Worm (Caenorhabditis elegans) whole organism, L1 larva: ENCODE data around the gene T05H10.8.

Experiments used
- C34B4.2 ChIP-seq: sonication (generic microtip); optimal IDR thresholded peaks from 2 replicates; lab custom pipeline; 2017; ENCODE audit warnings: mild to moderate bottlenecking, missing genetic modification characterization, missing compliant biosample characterization
- alr-1 ChIP-seq: fragments of 200-800 bp; sonication (Bioruptor generic); optimal IDR thresholded peaks from 2 replicates; lab custom pipeline; 2018; ENCODE audit warnings: borderline replicate concordance, mild to moderate bottlenecking, missing genetic modification characterization, missing compliant biosample characterization
- ama-1 ChIP-seq: fragments of 150-350 bp; optimal IDR thresholded peaks from 2 replicates; lab custom pipeline; 2014
- blmp-1 ChIP-seq: fragments of 150-350 bp; optimal IDR thresholded peaks from 2 replicates; lab custom pipeline; 2014; ENCODE audit warnings: missing biosample characterization, missing genetic modification characterization
- ceh-63 ChIP-seq: fragments of 200-800 bp; sonication (Bioruptor generic); optimal IDR thresholded peaks from 2 replicates; lab custom pipeline; 2018; ENCODE audit warnings: mild to moderate bottlenecking, missing genetic modification characterization, missing compliant biosample characterization
- ceh-8 ChIP-seq: fragments of 200-800 bp; sonication (Bioruptor generic); optimal IDR thresholded peaks from 2 replicates; lab custom pipeline; 2018; ENCODE audit warnings: mild to moderate bottlenecking, missing genetic modification characterization, moderate library complexity, missing compliant biosample characterization
- ceh-82 ChIP-seq, 3 experiments: fragments of 150-350 bp in 1 of 3; sonication (generic microtip) in 2 of 3; optimal IDR thresholded peaks; 2 replicates each; lab custom pipeline; 2014 to 2017; ENCODE audit warnings: missing biosample characterization in 3 of 3, missing genetic modification characterization in 3 of 3
- ceh-90 ChIP-seq: sonication (generic microtip); optimal IDR thresholded peaks from 2 replicates; lab custom pipeline; 2016; ENCODE audit warnings: missing genetic modification characterization, missing compliant biosample characterization
- ces-1 ChIP-seq: fragments of 150-350 bp; optimal IDR thresholded peaks from 2 replicates; lab custom pipeline; 2014; ENCODE audit warnings: missing biosample characterization, missing genetic modification reagents, missing genetic modification characterization
- dpl-1 ChIP-seq, 3 experiments: fragments of 150-350 bp in 2 of 3; sonication (generic microtip) in 1 of 3; optimal IDR thresholded peaks; 2 replicates each; lab custom pipeline; 2014 to 2017; ENCODE audit warnings: missing biosample characterization in 3 of 3, missing genetic modification characterization in 3 of 3, missing genetic modification reagents in 3 of 3
- efl-1 ChIP-seq, 4 experiments: fragments of 150-350 bp; optimal IDR thresholded peaks in 3 of 4; peaks in 1 of 4; 1 replicate in 1 of 4; 2 replicates in 3 of 4; lab custom pipeline; 2014; ENCODE audit warnings: missing biosample characterization in 2 of 4, missing genetic modification characterization in 2 of 4, missing genetic modification reagents in 2 of 4
- efl-3 ChIP-seq: fragments of 200-800 bp; sonication (Bioruptor generic); optimal IDR thresholded peaks from 2 replicates; lab custom pipeline; 2018; ENCODE audit warnings: mild to moderate bottlenecking, missing genetic modification characterization, missing compliant biosample characterization
- egl-27 ChIP-seq, 2 experiments: fragments of 150-350 bp in 1 of 2; sonication (generic microtip); optimal IDR thresholded peaks; 3 replicates each; lab custom pipeline; 2017 to 2018; ENCODE audit warnings: missing biosample characterization in 2 of 2, missing genetic modification characterization in 2 of 2, missing genetic modification reagents in 2 of 2
- elt-2 ChIP-seq: sonication (generic microtip); optimal IDR thresholded peaks from 2 replicates; lab custom pipeline; 2016; ENCODE audit warnings: missing genetic modification characterization, mild to moderate bottlenecking, inconsistent platforms, missing compliant biosample characterization, missing genetic modification reagents
- elt-3 ChIP-seq, 6 experiments: fragments of 150-350 bp in 1 of 6; sonication (generic microtip); optimal IDR thresholded peaks; 2 replicates each; lab custom pipeline; 2017 to 2018; ENCODE audit warnings: missing biosample characterization in 6 of 6, missing genetic modification characterization in 6 of 6, inconsistent platforms in 1 of 6
- ets-5 ChIP-seq: fragments of 200-800 bp; sonication (Bioruptor generic); IDR thresholded peaks from 2 replicates; pipeline ENCODE4 v1.3.6; 2022; ENCODE audit warnings: missing genetic modification characterization, missing compliant biosample characterization
- fkh-10 ChIP-seq: sonication (generic microtip); optimal IDR thresholded peaks from 2 replicates; lab custom pipeline; 2017; ENCODE audit warnings: missing biosample characterization, missing genetic modification reagents, missing genetic modification characterization
- fos-1 ChIP-seq: fragments of 150-350 bp; optimal IDR thresholded peaks from 2 replicates; lab custom pipeline; 2014; ENCODE audit warnings: missing biosample characterization, missing genetic modification characterization
- hlh-17 ChIP-seq: fragments of 200-800 bp; sonication (Bioruptor generic); optimal IDR thresholded peaks from 2 replicates; lab custom pipeline; 2018; ENCODE audit warnings: missing genetic modification characterization, mild to moderate bottlenecking, missing compliant biosample characterization, moderate library complexity, borderline replicate concordance
- hlh-4 ChIP-seq: sonication (generic microtip); optimal IDR thresholded peaks from 2 replicates; lab custom pipeline; 2016; ENCODE audit warnings: mild to moderate bottlenecking, missing genetic modification characterization, missing compliant biosample characterization
- isw-1 ChIP-seq: fragments of 200-800 bp; sonication (Bioruptor generic); IDR thresholded peaks from 2 replicates; pipeline ENCODE4 v1.3.6; 2022; ENCODE audit warnings: missing genetic modification characterization, missing compliant biosample characterization
- lin-13 ChIP-seq: fragments of 150-350 bp; optimal IDR thresholded peaks from 2 replicates; lab custom pipeline; 2014; ENCODE audit warnings: missing biosample characterization, missing genetic modification reagents, missing genetic modification characterization
- lin-15B ChIP-seq: fragments of 150-350 bp; sonication (generic microtip); optimal IDR thresholded peaks from 3 replicates; lab custom pipeline; 2014; ENCODE audit warnings: missing biosample characterization, missing genetic modification characterization
- lir-3 ChIP-seq: sonication (generic microtip); optimal IDR thresholded peaks from 2 replicates; lab custom pipeline; 2016; ENCODE audit warnings: mild to moderate bottlenecking, missing genetic modification characterization, moderate library complexity, missing compliant biosample characterization; ENCODE audit not compliant: poor library complexity
- mab-9 ChIP-seq: fragments of 200-800 bp; sonication (Bioruptor generic); IDR thresholded peaks from 2 replicates; pipeline ENCODE4 v1.3.6; 2022; ENCODE audit warnings: missing genetic modification reagents, missing genetic modification characterization, missing compliant biosample characterization
- mep-1 ChIP-seq: fragments of 150-350 bp; optimal IDR thresholded peaks from 2 replicates; lab custom pipeline; 2014; ENCODE audit warnings: missing biosample characterization, missing genetic modification characterization
- nhr-11 ChIP-seq: fragments of 150-350 bp; optimal IDR thresholded peaks from 2 replicates; lab custom pipeline; 2014; ENCODE audit warnings: missing biosample characterization, missing genetic modification characterization
- nhr-12 ChIP-seq: sonication (generic microtip); optimal IDR thresholded peaks from 2 replicates; lab custom pipeline; 2017; ENCODE audit warnings: missing biosample characterization, missing genetic modification characterization
- nhr-237 ChIP-seq: fragments of 150-350 bp; optimal IDR thresholded peaks from 2 replicates; lab custom pipeline; 2014; ENCODE audit warnings: missing biosample characterization, missing genetic modification characterization
- nhr-47 ChIP-seq: sonication (generic microtip); optimal IDR thresholded peaks from 2 replicates; lab custom pipeline; 2016; ENCODE audit warnings: mild to moderate bottlenecking, missing genetic modification characterization, moderate library complexity, missing compliant biosample characterization
- nhr-76 ChIP-seq: sonication (generic microtip); optimal IDR thresholded peaks from 2 replicates; lab custom pipeline; 2017; ENCODE audit warnings: missing biosample characterization, missing genetic modification characterization
- nhr-85 ChIP-seq: sonication (generic microtip); peaks from one replicate; lab custom pipeline; 2016; ENCODE audit warnings: missing genetic modification characterization, inconsistent platforms, missing compliant biosample characterization
- pag-3 ChIP-seq: sonication (generic microtip); optimal IDR thresholded peaks from 2 replicates; lab custom pipeline; 2017; ENCODE audit warnings: missing genetic modification characterization, mild to moderate bottlenecking, missing compliant biosample characterization, antibody characterized with exemption, borderline replicate concordance; ENCODE audit not compliant: insufficient read depth
- pqm-1 ChIP-seq: sonication (generic microtip); optimal IDR thresholded peaks from 3 replicates; lab custom pipeline; 2017; ENCODE audit warnings: missing biosample characterization, missing genetic modification characterization
- skn-1 ChIP-seq: fragments of 150-350 bp; optimal IDR thresholded peaks from 2 replicates; lab custom pipeline; 2014; ENCODE audit warnings: missing biosample characterization, missing genetic modification characterization
- snpc-4 ChIP-seq: fragments of 150-350 bp; optimal IDR thresholded peaks from 2 replicates; lab custom pipeline; 2014; ENCODE audit warnings: missing biosample characterization, missing genetic modification characterization
- sox-4 ChIP-seq: sonication (generic microtip); optimal IDR thresholded peaks from 2 replicates; lab custom pipeline; 2016; ENCODE audit warnings: missing genetic modification characterization, missing compliant biosample characterization
- sup-37 ChIP-seq: fragments of 200-800 bp; sonication (Bioruptor generic); optimal IDR thresholded peaks from 2 replicates; lab custom pipeline; 2018; ENCODE audit warnings: mild to moderate bottlenecking, missing genetic modification characterization, missing compliant biosample characterization
- swsn-7 ChIP-seq: sonication (generic microtip); optimal IDR thresholded peaks from 2 replicates; lab custom pipeline; 2016; ENCODE audit warnings: missing genetic modification characterization, missing compliant biosample characterization
- tbx-2 ChIP-seq: sonication (generic microtip); optimal IDR thresholded peaks from 2 replicates; lab custom pipeline; 2016; ENCODE audit warnings: missing genetic modification characterization, missing compliant biosample characterization
- unc-130 ChIP-seq: fragments of 150-350 bp; optimal IDR thresholded peaks from 2 replicates; lab custom pipeline; 2017; ENCODE audit warnings: missing biosample characterization, missing genetic modification characterization, inconsistent platforms
- unc-62 ChIP-seq: fragments of 150-350 bp; optimal IDR thresholded peaks from 2 replicates; lab custom pipeline; 2014; ENCODE audit warnings: missing biosample characterization, missing genetic modification reagents, missing genetic modification characterization
- unc-98 ChIP-seq: fragments of 200-800 bp; sonication (Bioruptor generic); IDR thresholded peaks from 2 replicates; pipeline ENCODE4 v1.3.6; 2022; ENCODE audit warnings: missing genetic modification characterization, missing compliant biosample characterization
- xbp-1 ChIP-seq: sonication (generic microtip); optimal IDR thresholded peaks from 2 replicates; lab custom pipeline; 2016; ENCODE audit warnings: missing genetic modification characterization, missing compliant biosample characterization
- zag-1 ChIP-seq: fragments of 150-350 bp; optimal IDR thresholded peaks from 2 replicates; lab custom pipeline; 2014; ENCODE audit warnings: missing biosample characterization, missing genetic modification characterization
- zip-4 ChIP-seq: fragments of 200-800 bp; sonication (Bioruptor generic); optimal IDR thresholded peaks from 2 replicates; lab custom pipeline; 2018; ENCODE audit warnings: mild to moderate bottlenecking, missing genetic modification characterization, moderate library complexity, missing compliant biosample characterization
- ztf-11 ChIP-seq, 2 experiments: sonication (generic microtip); optimal IDR thresholded peaks; 2 replicates each; lab custom pipeline; 2016 to 2017; ENCODE audit warnings: missing genetic modification characterization in 2 of 2, missing biosample characterization in 1 of 2, missing compliant biosample characterization in 1 of 2
- ztf-4 ChIP-seq: fragments of 150-350 bp; optimal IDR thresholded peaks from 2 replicates; lab custom pipeline; 2014; ENCODE audit warnings: missing biosample characterization, missing genetic modification characterization

The T05H10.8 gene

ce11 chrII:8086803-8087202 is 27.9 kb downstream of the T05H10.8 start, which contains the start of gene K02C4.3 (continued):
- no peak for TF ChIP-seq ces-1 (GFP tag; lab: Kevin White, UChicago)
- TF ChIP-seq efl-1 (optimal IDR thresholded peaks at IDR 0.05; lab: Kevin White, UChicago): peak; percentile 90 to 93
- peak; percentile 90 to 99 for TF ChIP-seq efl-1 (GFP tag; optimal IDR thresholded peaks at IDR 0.05 in 1 of 2; lab: Kevin White, UChicago)
- peak; percentile 77 for TF ChIP-seq skn-1 (tag; lab: Kevin White, UChicago)
- TF ChIP-seq unc-130 (tag; lab: Kevin White, UChicago): peak; percentile 64
- no peak for TF ChIP-seq nhr-237 (tag; lab: Kevin White, UChicago)
- no peak for TF ChIP-seq hlh-4 (tag; lab: Kevin White, UChicago)
- TF ChIP-seq hlh-17: no peak
- peak; percentile 49 for TF ChIP-seq lin-13 (GFP tag; lab: Kevin White, UChicago)
- TF ChIP-seq ets-5 (GFP tag; lab: Robert Waterston, UW): no peak
- no peak for TF ChIP-seq egl-27 (tag; optimal IDR thresholded peaks at IDR 0.05; lab: Kevin White, UChicago)
- TF ChIP-seq, all 84 proteins: peak for 50

DNA sequence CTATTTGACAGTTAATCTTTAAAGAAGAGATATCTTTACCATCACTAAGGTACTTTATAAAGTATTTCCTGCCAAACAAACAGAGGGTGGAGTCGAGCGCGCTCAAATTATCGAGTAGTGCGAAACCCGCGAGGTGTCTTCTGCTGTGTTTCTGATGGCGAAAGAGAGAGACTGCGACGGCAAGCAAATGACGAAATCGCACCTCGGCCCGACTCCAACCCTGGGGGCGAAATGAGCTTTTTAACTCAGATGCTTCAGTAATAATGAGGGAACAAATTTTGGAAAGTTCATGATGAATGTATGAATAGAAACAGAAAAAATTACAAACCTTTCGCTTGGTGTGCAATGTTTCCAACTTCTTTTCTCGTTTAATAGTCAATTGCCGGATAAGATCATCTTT is 32.7 kb downstream of the T05H10.8 start:
- TF ChIP-seq fkh-10 (GFP tag; lab: Kevin White, UChicago) (no peak), pag-3 (tag; lab: Kevin White, UChicago) (no peak), efl-1 (optimal IDR thresholded peaks at IDR 0.05; lab: Kevin White, UChicago) (peak; percentile 62 to 70), efl-1 (GFP tag; optimal IDR thresholded peaks at IDR 0.05 in 1 of 2; lab: Kevin White, UChicago) (peak; percentile 23 to 95), pqm-1 (no peak), ceh-82 (tag; optimal IDR thresholded peaks at IDR 0.05; lab: Kevin White, UChicago) (peak; percentile 69 to 83 (median 74)), blmp-1 (tag; lab: Kevin White, UChicago) (no peak), ces-1 (GFP tag; lab: Kevin White, UChicago) (no peak), ceh-63 (GFP tag; lab: Kevin White, UChicago) (no peak), swsn-7 (peak; percentile 78), dpl-1 (GFP tag; optimal IDR thresholded peaks at IDR 0.05; lab: Kevin White, UChicago) (peak; percentile 46 to 57 (median 57)), unc-62 (GFP tag; lab: Kevin White, UChicago) (no peak), C34B4.2 (tag; lab: Kevin White, UChicago) (no peak), xbp-1 (tag; lab: Kevin White, UChicago) (peak; percentile 63), nhr-85 (tag; lab: Kevin White, UChicago) (peak; percentile 92), ztf-4 (tag; lab: Kevin White, UChicago) (no peak), skn-1 (tag; lab: Kevin White, UChicago) (peak; percentile 67), hlh-17 (no peak), efl-3 (no peak), elt-3 (tag; optimal IDR thresholded peaks at IDR 0.05; lab: Kevin White, UChicago) (peak in 4 of 6 experiments; percentile 4 to 41 (median 32)), nhr-237 (tag; lab: Kevin White, UChicago) (no peak), unc-98 (GFP tag; lab: Robert Waterston, UW) (no peak), sox-4 (tag; lab: Kevin White, UChicago) (no peak), ama-1 (peak; percentile 73), sup-37 (GFP tag; lab: Kevin White, UChicago) (no peak), zip-4 (GFP tag; lab: Kevin White, UChicago) (peak; percentile 57), snpc-4 (peak; percentile 98), fos-1 (tag; lab: Kevin White, UChicago) (peak; percentile 41), mep-1 (no peak), nhr-76 (tag; lab: Kevin White, UChicago) (no peak), ztf-11 (tag; optimal IDR thresholded peaks at IDR 0.05; lab: Kevin White, UChicago) (no peak), elt-2 (tag; lab: Kevin White, UChicago) (peak; percentile 78), ets-5 (GFP tag; lab: Robert Waterston, UW) (no peak), isw-1 (GFP tag; lab: Robert Waterston, UW) (peak; percentile 11; the same call in 1 of the 2 replicates), ceh-8 (GFP tag; lab: Kevin White, UChicago) (peak; percentile 12), nhr-11 (tag; lab: Kevin White, UChicago) (no peak), tbx-2 (peak; percentile 51), nhr-47 (tag; lab: Kevin White, UChicago) (peak; percentile 84), ceh-90 (tag; lab: Kevin White, UChicago) (no peak), nhr-12 (tag; lab: Kevin White, UChicago) (no peak), zag-1 (tag; lab: Kevin White, UChicago) (no peak), alr-1 (tag; lab: Kevin White, UChicago) (no peak), egl-27 (tag; optimal IDR thresholded peaks at IDR 0.05; lab: Kevin White, UChicago) (peak in 1 of 2 experiments; percentile 6), lin-15B (tag; lab: Kevin White, UChicago) (no peak), mab-9 (peak; percentile 38; the same call in 1 of the 2 replicates), lir-3 (tag; lab: Kevin White, UChicago) (no peak)
